Worm (Caenorhabditis elegans) whole organism, late embryonic: ENCODE measurements around the gene C10G8.4.

Source experiments
- C08G9.2 ChIP-seq: sonication (generic microtip); optimal IDR thresholded peaks from 2 replicates; lab custom pipeline; 2016; ENCODE audit warnings: mild to moderate bottlenecking, missing genetic modification characterization, moderate library complexity, missing compliant biosample characterization
- C38D4.7 ChIP-seq: fragments of 200-800 bp; sonication (Bioruptor generic); optimal IDR thresholded peaks from 2 replicates; lab custom pipeline; 2018; ENCODE audit warnings: mild to moderate bottlenecking, missing genetic modification characterization, moderate library complexity, missing compliant biosample characterization
- T23F11.4 ChIP-seq: fragments of 200-800 bp; sonication (Bioruptor generic); optimal IDR thresholded peaks from 2 replicates; lab custom pipeline; 2018; ENCODE audit warnings: mild to moderate bottlenecking, missing genetic modification characterization, missing compliant biosample characterization
- ceh-18 ChIP-seq: sonication (generic microtip); optimal IDR thresholded peaks from 2 replicates; lab custom pipeline; 2016; ENCODE audit warnings: missing genetic modification characterization, missing compliant biosample characterization
- ceh-19 ChIP-seq: fragments of 200-800 bp; sonication (Bioruptor generic); optimal IDR thresholded peaks from 2 replicates; lab custom pipeline; 2018; ENCODE audit warnings: mild to moderate bottlenecking, missing genetic modification characterization, missing compliant biosample characterization
- ceh-2 ChIP-seq: sonication (generic microtip); optimal IDR thresholded peaks from 2 replicates; lab custom pipeline; 2016; ENCODE audit warnings: missing genotype, missing genetic modification characterization, missing compliant biosample characterization
- ceh-24 ChIP-seq: sonication (generic microtip); optimal IDR thresholded peaks from 2 replicates; lab custom pipeline; 2016; ENCODE audit warnings: mild to moderate bottlenecking, missing genetic modification characterization, missing compliant biosample characterization
- ceh-34 ChIP-seq: sonication (generic microtip); optimal IDR thresholded peaks from 2 replicates; lab custom pipeline; 2016; ENCODE audit warnings: mild to moderate bottlenecking, missing genetic modification characterization, missing compliant biosample characterization
- ceh-6 ChIP-seq: fragments of 200-800 bp; sonication (Bioruptor generic); optimal IDR thresholded peaks from 2 replicates; lab custom pipeline; 2018; ENCODE audit warnings: mild to moderate bottlenecking, missing genetic modification characterization, missing compliant biosample characterization
- che-1 ChIP-seq: sonication (generic microtip); optimal IDR thresholded peaks from 2 replicates; lab custom pipeline; 2016; ENCODE audit warnings: mild to moderate bottlenecking, missing genetic modification characterization, missing compliant biosample characterization
- elt-2 ChIP-seq: sonication (generic microtip); optimal IDR thresholded peaks from 2 replicates; lab custom pipeline; 2016; ENCODE audit warnings: missing genetic modification reagents, missing genetic modification characterization, missing compliant biosample characterization
- elt-4 ChIP-seq: sonication (generic microtip); optimal IDR thresholded peaks from 2 replicates; lab custom pipeline; 2016; ENCODE audit warnings: missing genetic modification characterization, missing compliant biosample characterization
- eyg-1 ChIP-seq: sonication (generic microtip); optimal IDR thresholded peaks from 2 replicates; lab custom pipeline; 2016; ENCODE audit warnings: missing genotype, missing genetic modification characterization, missing compliant biosample characterization
- fax-1 ChIP-seq: sonication (generic microtip); optimal IDR thresholded peaks from 2 replicates; lab custom pipeline; 2016; ENCODE audit warnings: missing genotype, missing genetic modification characterization, missing compliant biosample characterization
- gmeb-2 ChIP-seq: sonication (generic microtip); optimal IDR thresholded peaks from 2 replicates; lab custom pipeline; 2016; ENCODE audit warnings: missing genetic modification characterization, inconsistent platforms, missing compliant biosample characterization
- hlh-15 ChIP-seq: sonication (generic microtip); optimal IDR thresholded peaks from 2 replicates; lab custom pipeline; 2016; ENCODE audit warnings: missing genetic modification characterization, missing compliant biosample characterization
- hlh-6 ChIP-seq: sonication (generic microtip); optimal IDR thresholded peaks from 2 replicates; lab custom pipeline; 2016; ENCODE audit warnings: missing genotype, missing genetic modification characterization, missing compliant biosample characterization
- hlh-8 ChIP-seq: sonication (generic microtip); optimal IDR thresholded peaks from 2 replicates; lab custom pipeline; 2016; ENCODE audit warnings: missing genotype, missing genetic modification characterization, missing compliant biosample characterization
- lim-6 ChIP-seq: sonication (generic microtip); optimal IDR thresholded peaks from 2 replicates; lab custom pipeline; 2016; ENCODE audit warnings: missing genetic modification characterization, missing compliant biosample characterization
- mec-3 ChIP-seq: sonication (generic microtip); optimal IDR thresholded peaks from 2 replicates; lab custom pipeline; 2016; ENCODE audit warnings: borderline replicate concordance, missing genetic modification characterization, missing compliant biosample characterization
- nhr-11 ChIP-seq: fragments of 150-350 bp; optimal IDR thresholded peaks from 2 replicates; lab custom pipeline; 2014; ENCODE audit warnings: missing biosample characterization, missing genetic modification characterization
- pag-3 ChIP-seq: sonication (generic microtip); optimal IDR thresholded peaks from 2 replicates; lab custom pipeline; 2016; ENCODE audit warnings: missing compliant biosample characterization, missing genetic modification characterization, borderline replicate concordance
- pha-2 ChIP-seq: sonication (generic microtip); optimal IDR thresholded peaks from 2 replicates; lab custom pipeline; 2017; ENCODE audit warnings: mild to moderate bottlenecking, missing genetic modification characterization, missing compliant biosample characterization
- pqm-1 ChIP-seq: sonication (generic microtip); optimal IDR thresholded peaks from 2 replicates; lab custom pipeline; 2016; ENCODE audit warnings: missing genetic modification characterization, missing compliant biosample characterization
- syd-9 ChIP-seq: sonication (generic microtip); optimal IDR thresholded peaks from 2 replicates; lab custom pipeline; 2016; ENCODE audit warnings: mild to moderate bottlenecking, missing genetic modification characterization, moderate library complexity, missing compliant biosample characterization
- ttx-3 ChIP-seq: sonication (generic microtip); optimal IDR thresholded peaks from 2 replicates; lab custom pipeline; 2016; ENCODE audit warnings: missing genetic modification reagents, missing genetic modification characterization, missing compliant biosample characterization
- unc-86 ChIP-seq: sonication (generic microtip); optimal IDR thresholded peaks from 2 replicates; lab custom pipeline; 2016; ENCODE audit warnings: missing genetic modification characterization, missing compliant biosample characterization
- zip-5 ChIP-seq: sonication (generic microtip); optimal IDR thresholded peaks from 2 replicates; lab custom pipeline; 2016; ENCODE audit warnings: missing genetic modification characterization, missing compliant biosample characterization
- ztf-16 ChIP-seq: sonication (generic microtip); optimal IDR thresholded peaks from 2 replicates; lab custom pipeline; 2017; ENCODE audit warnings: missing genetic modification characterization, missing compliant biosample characterization

C10G8.4 gene

ce11 chrV:5349471-5349870 lies 37.7 kb downstream of the C10G8.4 start, which contains the start of gene T09D3.3:
TSS of gene T09D3.3 (minus strand) at chrV:5349571.
- TF ChIP-seq pha-2 (tag; lab: Kevin White, UChicago) (no peak), ceh-34 (tag; lab: Kevin White, UChicago) (no peak), hlh-8 (tag; lab: Kevin White, UChicago) (no peak), C38D4.7 (no peak), elt-2 (tag; lab: Kevin White, UChicago) (no peak), eyg-1 (no peak), ceh-18 (tag; lab: Kevin White, UChicago) (no peak), fax-1 (tag; lab: Kevin White, UChicago) (no peak), elt-4 (tag; lab: Kevin White, UChicago) (no peak), mec-3 (tag; lab: Kevin White, UChicago) (no peak), ceh-19 (no peak), unc-86 (tag; lab: Kevin White, UChicago) (no peak), ceh-2 (tag; lab: Kevin White, UChicago) (no peak)
- TF ChIP-seq, all 69 proteins: peak for 0

- TF ChIP-seq fax-1 (tag; lab: Kevin White, UChicago) (no peak), C08G9.2 (tag; lab: Kevin White, UChicago) (no peak), lim-6 (tag; lab: Kevin White, UChicago) (no peak), pqm-1 (tag; lab: Kevin White, UChicago) (no peak), hlh-15 (tag; lab: Kevin White, UChicago) (no peak), gmeb-2 (no peak), che-1 (tag; lab: Kevin White, UChicago) (no peak), syd-9 (tag; lab: Kevin White, UChicago) (no peak), ceh-18 (tag; lab: Kevin White, UChicago) (no peak), ceh-6 (GFP tag; lab: Kevin White, UChicago) (no peak), ztf-16 (no peak), pag-3 (tag; lab: Kevin White, UChicago) (no peak), hlh-6 (tag; lab: Kevin White, UChicago) (no peak), nhr-11 (tag; lab: Kevin White, UChicago) (no peak)
Observed at ce11 chrV:5351483-5351882, 39.7 kb downstream of the C10G8.4 start, which contains the start of gene srd-9. TSS of gene srd-9 (plus strand) at chrV:5351783.

- no peak for TF ChIP-seq ttx-3 (tag; lab: Kevin White, UChicago)
- no peak for TF ChIP-seq T23F11.4
- TF ChIP-seq zip-5, result no peak
- TF ChIP-seq pag-3 (tag; lab: Kevin White, UChicago), result no peak
- no peak for TF ChIP-seq ceh-24 (tag; lab: Kevin White, UChicago)
Observed at ce11 chrV:5358772-5359171, 47.0 kb downstream of the C10G8.4 start, which contains the start of gene nhr-216. TSS of gene nhr-216 (minus strand) at chrV:5358872.
